Worm (Caenorhabditis elegans) whole organism, L2 larva: ENCODE measurements around the gene taco-1.

Source experiments
- C34F6.9 ChIP-seq: fragments of 150-350 bp; optimal IDR thresholded peaks from 2 replicates; lab custom pipeline; 2014; ENCODE audit warnings: missing biosample characterization, missing genetic modification characterization
- F13H6.1 ChIP-seq: sonication (generic microtip); optimal IDR thresholded peaks from 2 replicates; lab custom pipeline; 2016; ENCODE audit warnings: missing genetic modification characterization, missing compliant biosample characterization
- R02D3.7 ChIP-seq: fragments of 150-350 bp; optimal IDR thresholded peaks from 2 replicates; lab custom pipeline; 2014; ENCODE audit warnings: missing biosample characterization, missing genetic modification characterization
- Y55F3AM.14 ChIP-seq: fragments of 200-800 bp; sonication (Bioruptor generic); optimal IDR thresholded peaks from 2 replicates; lab custom pipeline; 2018; ENCODE audit warnings: mild to moderate bottlenecking, missing genetic modification characterization, missing compliant biosample characterization
- alr-1 ChIP-seq: fragments of 150-350 bp; optimal IDR thresholded peaks from 2 replicates; lab custom pipeline; 2014; ENCODE audit warnings: missing biosample characterization, missing genetic modification characterization
- blmp-1 ChIP-seq: sonication (generic microtip); optimal IDR thresholded peaks from 2 replicates; lab custom pipeline; 2017; ENCODE audit warnings: missing genetic modification characterization, mild to moderate bottlenecking, missing compliant biosample characterization, antibody characterized with exemption, moderate library complexity; ENCODE audit not compliant: insufficient read depth
- ceh-16 ChIP-seq: fragments of 150-350 bp; optimal IDR thresholded peaks from 2 replicates; lab custom pipeline; 2014; ENCODE audit warnings: missing biosample characterization, missing genetic modification characterization
- ceh-82 ChIP-seq: fragments of 150-350 bp; optimal IDR thresholded peaks from 2 replicates; lab custom pipeline; 2014; ENCODE audit warnings: missing biosample characterization, missing genetic modification characterization
- crh-2 ChIP-seq: sonication (generic microtip); optimal IDR thresholded peaks from 2 replicates; lab custom pipeline; 2017; ENCODE audit warnings: missing biosample characterization, missing genetic modification characterization
- dmd-4 ChIP-seq: sonication (generic microtip); optimal IDR thresholded peaks from 2 replicates; lab custom pipeline; 2017; ENCODE audit warnings: missing biosample characterization, missing genetic modification characterization
- egl-27 ChIP-seq: sonication (generic microtip); optimal IDR thresholded peaks from 3 replicates; lab custom pipeline; 2017; ENCODE audit warnings: missing biosample characterization, missing genetic modification reagents, missing genetic modification characterization
- elt-1 ChIP-seq: fragments of 150-350 bp; optimal IDR thresholded peaks from 2 replicates; lab custom pipeline; 2014; ENCODE audit warnings: missing biosample characterization, missing genetic modification characterization
- fos-1 ChIP-seq: fragments of 150-350 bp; optimal IDR thresholded peaks from 2 replicates; lab custom pipeline; 2014; ENCODE audit warnings: missing biosample characterization, missing genetic modification characterization
- gmeb-1 ChIP-seq: fragments of 150-350 bp; optimal IDR thresholded peaks from 2 replicates; lab custom pipeline; 2014; ENCODE audit warnings: missing biosample characterization, missing genetic modification characterization
- lin-11 ChIP-seq: fragments of 150-350 bp; sonication (generic microtip); optimal IDR thresholded peaks from 2 replicates; lab custom pipeline; 2014; ENCODE audit warnings: missing biosample characterization, missing genetic modification characterization, inconsistent platforms, mixed read lengths
- lin-13 ChIP-seq: fragments of 150-350 bp; optimal IDR thresholded peaks from 2 replicates; lab custom pipeline; 2014; ENCODE audit warnings: missing biosample characterization, missing genetic modification reagents, missing genetic modification characterization
- lin-39 ChIP-seq: fragments of 150-350 bp; optimal IDR thresholded peaks from 2 replicates; lab custom pipeline; 2014; ENCODE audit warnings: missing biosample characterization, missing genetic modification reagents, missing genetic modification characterization
- lsy-2 ChIP-seq, 2 experiments: fragments of 150-350 bp in 1 of 2; sonication (generic microtip) in 1 of 2; optimal IDR thresholded peaks; 2 replicates each; lab custom pipeline; 2014 to 2017; ENCODE audit warnings: missing biosample characterization in 2 of 2, missing genetic modification characterization in 2 of 2
- mab-5 ChIP-seq: fragments of 150-350 bp; optimal IDR thresholded peaks from 2 replicates; lab custom pipeline; 2014; ENCODE audit warnings: missing biosample characterization, missing genetic modification characterization
- mbf-1 ChIP-seq: sonication (generic microtip); optimal IDR thresholded peaks from 2 replicates; lab custom pipeline; 2017; ENCODE audit warnings: missing biosample characterization, missing genetic modification characterization
- nhr-11 ChIP-seq: fragments of 150-350 bp; optimal IDR thresholded peaks from 2 replicates; lab custom pipeline; 2014; ENCODE audit warnings: missing biosample characterization, missing genetic modification characterization
- nhr-12 ChIP-seq: fragments of 150-350 bp; optimal IDR thresholded peaks from 2 replicates; lab custom pipeline; 2014; ENCODE audit warnings: missing biosample characterization, missing genetic modification characterization
- nhr-129 ChIP-seq: fragments of 150-350 bp; optimal IDR thresholded peaks from 2 replicates; lab custom pipeline; 2014; ENCODE audit warnings: missing biosample characterization, missing genetic modification characterization
- nhr-21 ChIP-seq: fragments of 150-350 bp; optimal IDR thresholded peaks from 2 replicates; lab custom pipeline; 2014; ENCODE audit warnings: missing biosample characterization, missing genetic modification characterization
- nhr-23 ChIP-seq: fragments of 150-350 bp; optimal IDR thresholded peaks from 2 replicates; lab custom pipeline; 2014; ENCODE audit warnings: missing biosample characterization, missing genetic modification reagents, missing genetic modification characterization
- nhr-237 ChIP-seq: fragments of 150-350 bp; optimal IDR thresholded peaks from 2 replicates; lab custom pipeline; 2014; ENCODE audit warnings: missing biosample characterization, missing genetic modification characterization
- nhr-6 ChIP-seq: fragments of 150-350 bp; optimal IDR thresholded peaks from 2 replicates; lab custom pipeline; 2014; ENCODE audit warnings: missing biosample characterization, missing genetic modification characterization
- nhr-77 ChIP-seq: fragments of 150-350 bp; optimal IDR thresholded peaks from 2 replicates; lab custom pipeline; 2014; ENCODE audit warnings: missing biosample characterization, missing genetic modification characterization
- peb-1 ChIP-seq: fragments of 150-350 bp; optimal IDR thresholded peaks from 2 replicates; lab custom pipeline; 2014; ENCODE audit warnings: missing biosample characterization, missing genetic modification characterization
- skn-1 ChIP-seq: sonication (generic microtip); optimal IDR thresholded peaks from 2 replicates; lab custom pipeline; 2017; ENCODE audit warnings: missing biosample characterization, missing genetic modification characterization
- sma-3 ChIP-seq: sonication (generic microtip); optimal IDR thresholded peaks from 2 replicates; lab custom pipeline; 2016; ENCODE audit warnings: missing genetic modification reagents, missing genetic modification characterization, missing compliant biosample characterization
- sma-9 ChIP-seq, 2 experiments: fragments of 150-350 bp in 1 of 2; sonication (generic microtip) in 1 of 2; optimal IDR thresholded peaks; 2 replicates each; lab custom pipeline; 2014 to 2016; ENCODE audit warnings: missing genetic modification characterization in 2 of 2, mild to moderate bottlenecking in 1 of 2, missing biosample characterization in 1 of 2, missing compliant biosample characterization in 1 of 2, missing genetic modification reagents in 1 of 2, moderate library complexity in 1 of 2
- snpc-4 ChIP-seq: fragments of 150-350 bp; optimal IDR thresholded peaks from 2 replicates; lab custom pipeline; 2014; ENCODE audit warnings: missing biosample characterization, missing genetic modification characterization
- unc-39 ChIP-seq: fragments of 150-350 bp; optimal IDR thresholded peaks from 2 replicates; lab custom pipeline; 2014; ENCODE audit warnings: missing biosample characterization, missing genetic modification characterization
- unc-55 ChIP-seq: fragments of 150-350 bp; sonication (generic microtip); optimal IDR thresholded peaks from 3 replicates; lab custom pipeline; 2014; ENCODE audit warnings: missing biosample characterization, missing genetic modification reagents, missing genetic modification characterization
- unc-62 ChIP-seq: fragments of 150-350 bp; optimal IDR thresholded peaks from 2 replicates; lab custom pipeline; 2014; ENCODE audit warnings: missing biosample characterization, missing genetic modification reagents, missing genetic modification characterization
- ztf-1 ChIP-seq: fragments of 200-800 bp; sonication (Bioruptor generic); conservative IDR thresholded peaks from 2 replicates; pipeline ENCODE4 v1.3.6; 2022; ENCODE audit warnings: missing genetic modification characterization, missing compliant biosample characterization

The taco-1 gene

DNA sequence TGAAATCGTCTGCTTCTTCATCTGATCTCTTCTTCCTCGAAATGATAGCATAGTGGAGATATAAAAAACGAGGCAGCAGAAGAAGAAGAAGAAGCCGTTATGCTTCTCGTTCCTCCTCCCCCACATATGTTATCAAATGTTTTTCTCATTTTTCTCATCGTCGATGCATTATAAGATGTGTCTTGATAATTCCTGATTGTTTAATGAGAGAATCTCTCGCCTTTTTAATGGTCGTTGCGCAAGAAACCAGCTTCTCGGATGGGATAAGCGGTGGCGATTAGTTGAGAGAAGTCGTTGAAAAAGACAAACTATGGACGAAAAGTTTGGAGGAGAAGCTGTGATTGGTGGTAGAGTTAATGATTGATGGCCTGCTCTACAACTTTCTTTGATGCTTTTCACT is 10.6 kb downstream of the taco-1 start, which contains the start of gene Y50D7A.13:
TSS of gene Y50D7A.13 (minus strand) at position 101 of the 400 bp plus-strand sequence.
- TF ChIP-seq nhr-129 (tag; lab: Kevin White, UChicago), result no peak
- TF ChIP-seq skn-1 (tag; lab: Kevin White, UChicago), result no peak
- no peak for TF ChIP-seq elt-1
- TF ChIP-seq lin-13 (GFP tag; lab: Kevin White, UChicago), result no peak

DNA sequence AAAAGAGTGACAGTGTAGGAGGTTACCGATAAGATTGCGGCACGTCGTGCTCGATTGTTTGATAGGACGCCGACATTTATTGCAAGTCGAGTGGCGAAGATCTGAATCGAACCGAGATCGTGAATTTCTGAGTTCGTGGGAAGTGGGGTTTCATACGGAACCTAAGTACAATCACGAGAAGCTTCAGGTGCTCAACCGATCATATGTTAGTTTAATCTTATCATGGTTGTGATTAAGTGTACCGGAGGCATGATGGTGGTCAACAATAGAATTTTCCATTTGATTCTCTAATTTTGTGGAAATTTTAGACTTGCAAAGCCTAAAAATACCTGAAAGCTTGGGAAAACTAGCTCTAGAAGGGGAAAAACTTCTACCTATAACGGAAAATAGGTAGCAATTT is 14.5 kb downstream of the taco-1 start, which contains the start of gene ads-1:
TSS of gene ads-1 (minus strand) at position 101 of the 400 bp plus-strand sequence.
- TF ChIP-seq ztf-1 (no peak), nhr-237 (no peak), egl-27 (tag; lab: Kevin White, UChicago) (no peak), nhr-77 (tag; lab: Kevin White, UChicago) (no peak), nhr-23 (no peak), F13H6.1 (tag; lab: Kevin White, UChicago) (no peak), peb-1 (tag; lab: Kevin White, UChicago) (no peak), Y55F3AM.14 (GFP tag; lab: Kevin White, UChicago) (no peak), R02D3.7 (no peak), skn-1 (tag; lab: Kevin White, UChicago) (no peak), sma-9 (GFP tag; optimal IDR thresholded peaks at IDR 0.05; lab: Kevin White, UChicago) (no peak), sma-9 (tag; optimal IDR thresholded peaks at IDR 0.05; lab: Kevin White, UChicago) (no peak), nhr-6 (tag; lab: Kevin White, UChicago) (no peak), blmp-1 (tag; lab: Kevin White, UChicago) (no peak), alr-1 (no peak), mbf-1 (tag; lab: Kevin White, UChicago) (no peak)
- TF ChIP-seq, all 48 proteins: peak for 0

DNA sequence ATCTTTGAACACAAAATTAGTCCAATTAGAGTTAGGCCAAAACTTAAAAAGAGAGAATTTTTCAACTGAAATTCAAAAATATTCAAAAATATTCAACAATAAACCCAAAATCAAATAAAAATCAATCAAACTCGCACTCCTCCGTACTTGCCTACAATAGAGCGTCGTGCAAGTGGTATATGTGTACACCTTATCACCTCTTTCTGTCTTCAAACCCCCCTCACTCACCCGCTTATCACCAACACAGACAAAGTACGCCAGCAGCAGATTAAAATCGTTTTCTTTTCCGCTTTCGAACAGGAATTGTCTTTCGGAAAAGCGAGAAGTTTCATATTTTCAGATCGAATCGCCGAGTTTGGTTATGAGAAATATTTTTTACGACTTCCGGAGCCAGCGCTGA is 15.3 kb downstream of the taco-1 start:
- TF ChIP-seq crh-2 (tag; lab: Kevin White, UChicago), result peak; percentile 5
- peak; percentile 74 for TF ChIP-seq fos-1 (tag; lab: Kevin White, UChicago)
- TF ChIP-seq mbf-1 (tag; lab: Kevin White, UChicago), result no peak

- no peak for TF ChIP-seq ceh-16
- TF ChIP-seq nhr-237, result no peak
- no peak for TF ChIP-seq unc-62 (GFP tag; lab: Kevin White, UChicago)
- TF ChIP-seq lin-39 (tag; lab: Kevin White, UChicago), result no peak
- TF ChIP-seq nhr-12 (tag; lab: Kevin White, UChicago), result no peak
- no peak for TF ChIP-seq nhr-21 (tag; lab: Kevin White, UChicago)
- TF ChIP-seq mbf-1 (tag; lab: Kevin White, UChicago), result no peak
- no peak for TF ChIP-seq elt-1
- no peak for TF ChIP-seq dmd-4
- TF ChIP-seq lin-11 (tag; lab: Kevin White, UChicago), result no peak
- no peak for TF ChIP-seq lin-13 (GFP tag; lab: Kevin White, UChicago)
- no peak for TF ChIP-seq unc-39 (tag; lab: Kevin White, UChicago)
- no peak for TF ChIP-seq lsy-2 (tag; optimal IDR thresholded peaks at IDR 0.05; lab: Kevin White, UChicago)
- TF ChIP-seq nhr-11 (tag; lab: Kevin White, UChicago), result no peak
- no peak for TF ChIP-seq blmp-1 (tag; lab: Kevin White, UChicago)
- TF ChIP-seq crh-2 (tag; lab: Kevin White, UChicago), result no peak
- TF ChIP-seq R02D3.7, result no peak
- no peak for TF ChIP-seq nhr-23
- no peak for TF ChIP-seq snpc-4 (tag; lab: Kevin White, UChicago)
- TF ChIP-seq, all 48 proteins: peak for 0
Observed at ce11 chrIII:304564-304963, 20.6 kb downstream of the taco-1 start.

DNA sequence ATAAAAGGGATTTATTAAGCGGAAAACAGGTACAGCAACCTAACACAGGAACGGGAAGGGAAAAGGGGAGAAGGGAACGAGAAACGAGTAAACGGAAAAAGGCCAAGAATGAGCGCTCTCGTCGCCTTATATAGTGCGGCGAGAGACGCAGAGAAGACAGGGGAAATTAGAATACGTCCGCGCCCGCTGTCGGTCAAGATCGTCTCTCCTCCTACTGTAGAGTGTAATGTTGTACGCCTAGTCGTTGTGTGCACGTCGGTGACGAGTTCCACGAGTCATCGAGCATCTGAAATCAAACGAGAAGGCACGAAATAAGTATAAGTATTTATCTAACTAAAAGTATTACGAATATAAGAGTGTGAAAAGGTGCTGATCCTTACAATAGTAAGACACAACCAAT is 27.3 kb downstream of the taco-1 start:
- TF ChIP-seq sma-3 (GFP tag; lab: Kevin White, UChicago), result no peak
- TF ChIP-seq lsy-2 (tag; optimal IDR thresholded peaks at IDR 0.05; lab: Kevin White, UChicago), result no peak
- TF ChIP-seq nhr-11 (tag; lab: Kevin White, UChicago), result no peak
- TF ChIP-seq gmeb-1 (tag; lab: Kevin White, UChicago), result no peak
- TF ChIP-seq F13H6.1 (tag; lab: Kevin White, UChicago), result no peak
- no peak for TF ChIP-seq skn-1 (tag; lab: Kevin White, UChicago)
- no peak for TF ChIP-seq mab-5 (tag; lab: Kevin White, UChicago)
- TF ChIP-seq C34F6.9, result no peak
- no peak for TF ChIP-seq nhr-12 (tag; lab: Kevin White, UChicago)
- TF ChIP-seq unc-55 (GFP tag; lab: Kevin White, UChicago), result no peak
- no peak for TF ChIP-seq nhr-237
- TF ChIP-seq ceh-82 (tag; lab: Kevin White, UChicago), result no peak
